Fruit fly (Drosophila melanogaster): ENCODE data around the gene cDIP.

Gene cDIP

DNA sequence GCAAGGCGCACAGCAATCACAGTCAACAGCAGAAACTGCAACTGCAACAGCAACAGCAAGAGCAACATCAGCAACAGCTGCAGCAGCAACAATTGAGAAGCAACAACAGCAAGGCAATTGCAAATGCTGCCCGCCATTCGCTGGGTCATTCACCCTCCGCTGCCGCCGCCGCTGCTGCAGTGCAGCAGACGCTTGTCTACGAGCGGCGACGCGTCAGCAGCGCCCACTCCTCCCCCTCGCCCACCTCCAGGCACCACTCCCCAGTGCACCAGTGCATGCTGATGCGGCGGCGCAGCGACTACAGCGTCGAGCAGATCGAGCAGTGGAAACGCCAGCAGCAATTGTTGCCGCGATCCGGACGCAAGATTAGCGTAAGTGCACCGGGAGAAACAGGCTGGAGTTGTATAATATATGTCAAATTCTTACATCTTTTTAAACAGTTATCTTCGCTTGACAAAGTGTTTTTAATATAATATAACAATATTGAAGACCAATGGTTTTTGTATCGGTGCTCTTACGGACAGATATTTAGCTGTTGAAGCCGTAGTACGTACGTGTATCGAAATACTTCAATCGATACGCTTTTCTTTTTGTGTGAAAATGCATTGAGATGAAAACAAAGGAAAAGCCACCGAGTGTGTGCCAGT lies 44.9 kb upstream of the cDIP start (continued):
- peak; percentile 41; the same call in 1 of the 2 replicates for TF ChIP-seq CG14441 (GFP tag; IDR thresholded peaks at IDR 0.05)
- TF ChIP-seq ap (GFP tag; IDR thresholded peaks at IDR 0.05) = peak; percentile 49
- no peak for TF ChIP-seq CG2120 (GFP tag; optimal IDR thresholded peaks at IDR 0.05)
- peak; percentile 41 for TF ChIP-seq CG30403 (GFP tag; optimal IDR thresholded peaks at IDR 0.05)
- no peak for TF ChIP-seq Dp (GFP tag; optimal IDR thresholded peaks at IDR 0.05)
- TF ChIP-seq fd96Cb (tag; optimal IDR thresholded peaks at IDR 0.05) = peak; percentile 39
- TF ChIP-seq ken (GFP tag; IDR thresholded peaks at IDR 0.05) = peak; percentile 75
- no peak for TF ChIP-seq disco-r (GFP tag; optimal IDR thresholded peaks at IDR 0.05)
- no peak for TF ChIP-seq fu2 (GFP tag; optimal IDR thresholded peaks at IDR 0.05)
- peak; percentile 40; the same call in 1 of the 2 replicates for TF ChIP-seq vvl (GFP tag; IDR thresholded peaks at IDR 0.05)
- TF ChIP-seq hb (GFP tag; IDR thresholded peaks at IDR 0.05; ENCODE audit: partially characterized antibody) = no peak
- TF ChIP-seq D19A (tag; optimal IDR thresholded peaks at IDR 0.05) = peak; percentile 49
- TF ChIP-seq Ravus (GFP tag; IDR thresholded peaks at IDR 0.05) = no peak
- no peak for TF ChIP-seq CG42726 (GFP tag; IDR thresholded peaks at IDR 0.05; ENCODE audit: partially characterized antibody)
- no peak for TF ChIP-seq pb (GFP tag; optimal IDR thresholded peaks at IDR 0.05)
- no peak for TF ChIP-seq PHDP (tag; optimal IDR thresholded peaks at IDR 0.05)
- TF ChIP-seq stwl (tag; optimal IDR thresholded peaks at IDR 0.05) = no peak
- TF ChIP-seq CG11504 (tag; optimal IDR thresholded peaks at IDR 0.05) = peak; percentile 68
- TF ChIP-seq sc (optimal IDR thresholded peaks at IDR 0.05) = no peak
- TF ChIP-seq sc (GFP tag; optimal IDR thresholded peaks at IDR 0.05) = peak; percentile 25
- TF ChIP-seq wor (GFP tag; IDR thresholded peaks at IDR 0.05) = no peak; the same call in 1 of the 2 replicates
- TF ChIP-seq CG14667 (GFP tag; IDR thresholded peaks at IDR 0.05) = peak; percentile 28; the same call in 1 of the 2 replicates
- TF ChIP-seq sens-2 (GFP tag; IDR thresholded peaks at IDR 0.05) = peak; percentile 19; the same call in 1 of the 2 replicates
- peak; percentile 90 for TF ChIP-seq Drgx (GFP tag; IDR thresholded peaks at IDR 0.05)
- TF ChIP-seq lab (GFP tag; optimal IDR thresholded peaks at IDR 0.05) = peak; percentile 22
- no peak for TF ChIP-seq CG1792 (GFP tag; optimal IDR thresholded peaks at IDR 0.05)
- TF ChIP-seq CTCF (GFP tag; optimal IDR thresholded peaks at IDR 0.05) = peak; percentile 14
- 0 out of 2 replicates have a peak, but pooled peaks have one; percentile 35 for TF ChIP-seq Awh (GFP tag; IDR thresholded peaks at IDR 0.05)
- TF ChIP-seq ATbp (GFP tag; optimal IDR thresholded peaks at IDR 0.05) = peak; percentile 67
- TF ChIP-seq CG11247 (GFP tag; IDR thresholded peaks at IDR 0.05) = no peak
- no peak for TF ChIP-seq hth (optimal IDR thresholded peaks at IDR 0.05)
- no peak for TF ChIP-seq CG10543 (GFP tag; optimal IDR thresholded peaks at IDR 0.05)
- TF ChIP-seq Eip74EF (GFP tag; optimal IDR thresholded peaks at IDR 0.05) = peak in 1 of 2 experiments; percentile 40
- TF ChIP-seq fru (optimal IDR thresholded peaks at IDR 0.05) = no peak
- no peak for TF ChIP-seq Neu2 (GFP tag; optimal IDR thresholded peaks at IDR 0.05; ENCODE audit: borderline replicate concordance)
- TF ChIP-seq Doc3 (GFP tag; IDR thresholded peaks at IDR 0.05; ENCODE audit: partially characterized antibody) = no peak
- no peak for TF ChIP-seq gcm2 (GFP tag; optimal IDR thresholded peaks at IDR 0.05)
- TF ChIP-seq CG8388 (GFP tag; optimal IDR thresholded peaks at IDR 0.05) = peak; percentile 52
- TF ChIP-seq CG1603 (tag; optimal IDR thresholded peaks at IDR 0.05) = peak; percentile 56
- peak; percentile 46; the same call in 1 of the 3 replicates for TF ChIP-seq dysf (GFP tag; IDR thresholded peaks at IDR 0.05)
- TF ChIP-seq sima (GFP tag; optimal IDR thresholded peaks at IDR 0.05) = no peak
- no peak for TF ChIP-seq ash1 (GFP tag; optimal IDR thresholded peaks at IDR 0.05)
- TF ChIP-seq CG5953 (GFP tag; IDR thresholded peaks at IDR 0.05) = peak; percentile 53; the same call in 1 of the 2 replicates
- peak; percentile 5 for TF ChIP-seq CG8281 (tag; optimal IDR thresholded peaks at IDR 0.05)
- TF ChIP-seq cato (GFP tag; optimal IDR thresholded peaks at IDR 0.05; ENCODE audit: borderline replicate concordance) = no peak
- TF ChIP-seq mld (GFP tag; IDR thresholded peaks at IDR 0.05; ENCODE audit: partially characterized antibody) = no peak
- TF ChIP-seq CG11085 (GFP tag; IDR thresholded peaks at IDR 0.05) = no peak
- TF ChIP-seq CG14965 (GFP tag; optimal IDR thresholded peaks at IDR 0.05; ENCODE audit: borderline replicate concordance) = no peak
- no peak for TF ChIP-seq Lpt (GFP tag; optimal IDR thresholded peaks at IDR 0.05)
- TF ChIP-seq kay (GFP tag; optimal IDR thresholded peaks at IDR 0.05) = no peak
- TF ChIP-seq CG2875 (GFP tag; optimal IDR thresholded peaks at IDR 0.05) = peak; percentile 62

Data from whole organism, embryonic.